Fruit fly (Drosophila melanogaster): ENCODE results near the gene Spindly.

dm6 chr2L:3539412-3539743, 9.3 kb upstream of the Spindly start:
- TF ChIP-seq CG8478 (optimal IDR thresholded peaks at IDR 0.05), result no peak
- TF ChIP-seq CTCF (optimal IDR thresholded peaks at IDR 0.05), result peak; percentile 22 to 44

Measured in S2 (cell line).